Worm (Caenorhabditis elegans): Measurements from ENCODE around the gene cap-2.
A peak's percentile ranks its signal among the peaks of the same experiment; 100 is the strongest.

Gene cap-2

ce11 chrII:10872541-10872940 is 3.5 kb downstream of the cap-2 start, which contains the start of the genes cyn-4 and copz-1:
TSS of gene cyn-4 (minus strand) at chrII:10872611.
TSS of gene copz-1 (plus strand) at chrII:10872879.
- TF ChIP-seq nhr-12 (tag; optimal IDR thresholded peaks at IDR 0.05) (no peak), cnd-1 (tag; optimal IDR thresholded peaks at IDR 0.05) (no peak), snpc-4 (tag; optimal IDR thresholded peaks at IDR 0.05) (no peak), blmp-1 (tag; optimal IDR thresholded peaks at IDR 0.05) (no peak), nhr-28 (tag; optimal IDR thresholded peaks at IDR 0.05) (no peak), ceh-39 (tag; optimal IDR thresholded peaks at IDR 0.05) (peak; percentile 67), elt-3 (tag; optimal IDR thresholded peaks at IDR 0.05) (no peak), zip-8 (tag; optimal IDR thresholded peaks at IDR 0.05) (no peak), ceh-43 (GFP tag; optimal IDR thresholded peaks at IDR 0.05) (no peak), bed-3 (GFP tag; optimal IDR thresholded peaks at IDR 0.05) (no peak), lin-32 (GFP tag; optimal IDR thresholded peaks at IDR 0.05) (no peak), nhr-2 (tag; optimal IDR thresholded peaks at IDR 0.05) (peak; percentile 2), lsy-2 (tag; optimal IDR thresholded peaks at IDR 0.05) (peak; percentile 78), ces-1 (GFP tag; optimal IDR thresholded peaks at IDR 0.05) (peak; percentile 81), elt-1 (tag; optimal IDR thresholded peaks at IDR 0.05; ENCODE audit: borderline replicate concordance, insufficient read depth) (no peak), hlh-1 (tag; optimal IDR thresholded peaks at IDR 0.05) (peak; percentile 3), mab-5 (tag; optimal IDR thresholded peaks at IDR 0.05) (no peak), nhr-237 (tag; optimal IDR thresholded peaks at IDR 0.05) (peak; percentile 28), lin-13 (tag; optimal IDR thresholded peaks at IDR 0.05) (peak; percentile 43), unc-62 (GFP tag; optimal IDR thresholded peaks at IDR 0.05) (no peak), mls-2 (tag; optimal IDR thresholded peaks at IDR 0.05) (peak; percentile 41), sptf-1 (tag; optimal IDR thresholded peaks at IDR 0.05) (peak; percentile 49), pha-4 (tag; optimal IDR thresholded peaks at IDR 0.05) (peak; percentile 75), drap-1 (GFP tag; optimal IDR thresholded peaks at IDR 0.05) (no peak), flh-1 (GFP tag; optimal IDR thresholded peaks at IDR 0.05) (no peak), ceh-83 (GFP tag; optimal IDR thresholded peaks at IDR 0.05) (no peak), M03D4.4 (tag; optimal IDR thresholded peaks at IDR 0.05) (no peak), unc-120 (tag; optimal IDR thresholded peaks at IDR 0.05; ENCODE audit: poor library complexity, severe bottlenecking) (no peak), ham-2 (GFP tag; optimal IDR thresholded peaks at IDR 0.05) (no peak), tbx-8 (GFP tag; optimal IDR thresholded peaks at IDR 0.05) (no peak), unc-39 (tag; optimal IDR thresholded peaks at IDR 0.05) (no peak), ztf-11 (tag; optimal IDR thresholded peaks at IDR 0.05) (no peak), sem-2 (GFP tag; optimal IDR thresholded peaks at IDR 0.05) (no peak), nhr-76 (tag; optimal IDR thresholded peaks at IDR 0.05) (no peak), mep-1 (tag; optimal IDR thresholded peaks at IDR 0.05) (peak; percentile 61)

- no peak for TF ChIP-seq pha-4 (tag; optimal IDR thresholded peaks at IDR 0.05)
- no peak for TF ChIP-seq snpc-4 (tag; optimal IDR thresholded peaks at IDR 0.05)
- TF ChIP-seq lin-32 (GFP tag; optimal IDR thresholded peaks at IDR 0.05) = no peak
- no peak for TF ChIP-seq nhr-237 (tag; optimal IDR thresholded peaks at IDR 0.05)
- no peak for TF ChIP-seq mep-1 (tag; optimal IDR thresholded peaks at IDR 0.05)
- TF ChIP-seq ceh-39 (tag; optimal IDR thresholded peaks at IDR 0.05) = no peak
- TF ChIP-seq ceh-83 (GFP tag; optimal IDR thresholded peaks at IDR 0.05) = no peak
- TF ChIP-seq drap-1 (GFP tag; optimal IDR thresholded peaks at IDR 0.05) = no peak
- no peak for TF ChIP-seq unc-120 (tag; optimal IDR thresholded peaks at IDR 0.05; ENCODE audit: poor library complexity, severe bottlenecking)
- no peak for TF ChIP-seq nhr-76 (tag; optimal IDR thresholded peaks at IDR 0.05)
- no peak for TF ChIP-seq ham-2 (GFP tag; optimal IDR thresholded peaks at IDR 0.05)
- no peak for TF ChIP-seq lsy-2 (tag; optimal IDR thresholded peaks at IDR 0.05)
- no peak for TF ChIP-seq hlh-1 (tag; optimal IDR thresholded peaks at IDR 0.05)
- no peak for TF ChIP-seq tbx-8 (GFP tag; optimal IDR thresholded peaks at IDR 0.05)
- no peak for TF ChIP-seq zip-8 (tag; optimal IDR thresholded peaks at IDR 0.05)
- TF ChIP-seq mls-2 (tag; optimal IDR thresholded peaks at IDR 0.05) = no peak
- TF ChIP-seq M03D4.4 (tag; optimal IDR thresholded peaks at IDR 0.05) = no peak
Observed at ce11 chrII:10873631-10874030, 4.6 kb downstream of the cap-2 start, which contains the start of gene orc-2. TSS of gene orc-2 (plus strand) at chrII:10873931.

- TF ChIP-seq unc-62 (GFP tag; optimal IDR thresholded peaks at IDR 0.05) (no peak), mls-2 (tag; optimal IDR thresholded peaks at IDR 0.05) (no peak), nhr-12 (tag; optimal IDR thresholded peaks at IDR 0.05) (no peak), ham-2 (GFP tag; optimal IDR thresholded peaks at IDR 0.05) (no peak), unc-120 (tag; optimal IDR thresholded peaks at IDR 0.05; ENCODE audit: poor library complexity, severe bottlenecking) (no peak), M03D4.4 (tag; optimal IDR thresholded peaks at IDR 0.05) (no peak), ceh-39 (tag; optimal IDR thresholded peaks at IDR 0.05) (no peak), drap-1 (GFP tag; optimal IDR thresholded peaks at IDR 0.05) (no peak), lsy-2 (tag; optimal IDR thresholded peaks at IDR 0.05) (no peak), ceh-83 (GFP tag; optimal IDR thresholded peaks at IDR 0.05) (no peak), lin-13 (tag; optimal IDR thresholded peaks at IDR 0.05) (no peak), elt-1 (tag; optimal IDR thresholded peaks at IDR 0.05; ENCODE audit: borderline replicate concordance, insufficient read depth) (no peak), ces-1 (GFP tag; optimal IDR thresholded peaks at IDR 0.05) (no peak), sem-2 (GFP tag; optimal IDR thresholded peaks at IDR 0.05) (no peak), lin-32 (GFP tag; optimal IDR thresholded peaks at IDR 0.05) (no peak), blmp-1 (tag; optimal IDR thresholded peaks at IDR 0.05) (no peak), flh-1 (GFP tag; optimal IDR thresholded peaks at IDR 0.05) (no peak), pha-4 (tag; optimal IDR thresholded peaks at IDR 0.05) (no peak), nhr-237 (tag; optimal IDR thresholded peaks at IDR 0.05) (no peak), zip-8 (tag; optimal IDR thresholded peaks at IDR 0.05) (no peak)
Observed at ce11 chrII:10880625-10881024, 11.6 kb downstream of the cap-2 start, which contains the start of gene lurp-1. TSS of gene lurp-1 (plus strand) at chrII:10880925.

All from whole organism, mixed stage, embryonic.